Fruit fly (Drosophila melanogaster) whole organism, prepupa: ENCODE data around the gene mor.

ENCODE experiments used
- Blimp-1 ChIP-seq: fragments of 200-800 bp; sonication (Bioruptor generic); optimal IDR thresholded peaks from 3 replicates; lab custom pipeline; 2017; ENCODE audit warnings: missing biosample characterization, missing genetic modification characterization, mild to moderate bottlenecking, moderate library complexity, missing genetic modification reagents
- CG10631 ChIP-seq: fragments of 200-800 bp; sonication (Bioruptor generic); optimal IDR thresholded peaks from 2 replicates; lab custom pipeline; 2016; ENCODE audit warnings: missing biosample characterization, missing genetic modification characterization
- CG10669 ChIP-seq: fragments of 200-800 bp; sonication (Bioruptor generic); optimal IDR thresholded peaks from 3 replicates; lab custom pipeline; 2018; ENCODE audit warnings: missing biosample characterization, mild to moderate bottlenecking, missing genetic modification characterization, moderate library complexity
- CG11294 ChIP-seq: fragments of 200-800 bp; sonication (Bioruptor generic); IDR thresholded peaks from 2 replicates; pipeline ENCODE4 v1.3.6; 2022; ENCODE audit warnings: missing biosample characterization, missing genetic modification characterization
- CG11762 ChIP-seq: fragments of 200-800 bp; sonication (Bioruptor generic); optimal IDR thresholded peaks from 3 replicates; lab custom pipeline; 2016; ENCODE audit warnings: missing biosample characterization, missing genetic modification characterization; ENCODE audit not compliant: insufficient read depth
- CG11902 ChIP-seq: fragments of 200-800 bp; sonication (Bioruptor generic); optimal IDR thresholded peaks from 3 replicates; lab custom pipeline; 2016; ENCODE audit warnings: missing biosample characterization, missing genetic modification characterization
- CG1621 ChIP-seq: fragments of 200-800 bp; sonication (Bioruptor generic); optimal IDR thresholded peaks from 3 replicates; lab custom pipeline; 2018; ENCODE audit warnings: missing biosample characterization, mild to moderate bottlenecking, missing genetic modification characterization
- CG16779 ChIP-seq: fragments of 200-800 bp; sonication (Bioruptor generic); optimal IDR thresholded peaks from 3 replicates; lab custom pipeline; 2017; ENCODE audit warnings: missing biosample characterization, mild to moderate bottlenecking, missing genetic modification characterization
- CG3032 ChIP-seq: fragments of 200-800 bp; optimal IDR thresholded peaks from 2 replicates; lab custom pipeline; 2019; ENCODE audit warnings: missing biosample characterization, mild to moderate bottlenecking, missing genetic modification characterization, moderate library complexity
- CG31627 ChIP-seq: fragments of 200-800 bp; sonication (Bioruptor generic); optimal IDR thresholded peaks from 3 replicates; lab custom pipeline; 2016; ENCODE audit warnings: missing biosample characterization, missing genetic modification characterization
- CG32006 ChIP-seq: fragments of 200-800 bp; sonication (Bioruptor generic); optimal IDR thresholded peaks from 3 replicates; lab custom pipeline; 2017; ENCODE audit warnings: missing biosample characterization, mild to moderate bottlenecking, missing genetic modification characterization
- CG3919 ChIP-seq: fragments of 200-800 bp; sonication (Bioruptor generic); optimal IDR thresholded peaks from 3 replicates; lab custom pipeline; 2016; ENCODE audit warnings: missing biosample characterization, missing genetic modification characterization
- CG4318 ChIP-seq: fragments of 200-800 bp; sonication (Bioruptor generic); optimal IDR thresholded peaks from 3 replicates; lab custom pipeline; 2017; ENCODE audit warnings: missing biosample characterization, mild to moderate bottlenecking, missing genetic modification characterization
- CG6163 ChIP-seq: fragments of 200-800 bp; sonication (Bioruptor generic); IDR thresholded peaks from 3 replicates; pipeline ENCODE4 v1.3.6; 2022; ENCODE audit warnings: missing biosample characterization, missing genetic modification characterization
- CG6276 ChIP-seq: fragments of 200-800 bp; sonication (Bioruptor generic); optimal IDR thresholded peaks from 2 replicates; lab custom pipeline; 2017; ENCODE audit warnings: missing biosample characterization, mild to moderate bottlenecking, missing genetic modification characterization
- CG6792 ChIP-seq: fragments of 200-800 bp; sonication (Bioruptor generic); optimal IDR thresholded peaks from 3 replicates; lab custom pipeline; 2016; ENCODE audit warnings: missing biosample characterization, missing genetic modification characterization
- CG6808 ChIP-seq: fragments of 200-800 bp; sonication (Bioruptor generic); optimal IDR thresholded peaks from 3 replicates; lab custom pipeline; 2017; ENCODE audit warnings: missing biosample characterization, missing genetic modification characterization, mild to moderate bottlenecking, moderate library complexity, missing genetic modification reagents
- CG6854 ChIP-seq: fragments of 200-800 bp; sonication (Bioruptor generic); optimal IDR thresholded peaks from 2 replicates; lab custom pipeline; 2017; ENCODE audit warnings: missing biosample characterization, mild to moderate bottlenecking, missing genetic modification characterization
- CG7368 ChIP-seq: fragments of 200-800 bp; sonication (Bioruptor generic); optimal IDR thresholded peaks from 3 replicates; lab custom pipeline; 2016; ENCODE audit warnings: missing biosample characterization, missing genetic modification characterization
- CG8119 ChIP-seq: fragments of 200-800 bp; sonication (Bioruptor generic); IDR thresholded peaks from 3 replicates; pipeline ENCODE4 v1.3.6; 2022; ENCODE audit warnings: missing biosample characterization, missing genetic modification characterization
- CG8632 ChIP-seq: fragments of 200-800 bp; sonication (Bioruptor generic); optimal IDR thresholded peaks from 3 replicates; lab custom pipeline; 2016; ENCODE audit warnings: missing biosample characterization, missing genetic modification characterization
- Eip75B ChIP-seq: fragments of 200-800 bp; sonication (Bioruptor generic); optimal IDR thresholded peaks from 3 replicates; lab custom pipeline; 2016; ENCODE audit warnings: missing biosample characterization, missing genetic modification characterization
- Eip78C ChIP-seq: fragments of 200-800 bp; sonication (Bioruptor generic); peaks from one replicate; lab custom pipeline; 2016; ENCODE audit warnings: missing biosample characterization, missing genetic modification characterization
- Eip93F ChIP-seq: fragments of 200-800 bp; sonication (Bioruptor generic); optimal IDR thresholded peaks from 2 replicates; lab custom pipeline; 2016; ENCODE audit warnings: missing biosample characterization, mild to moderate bottlenecking, missing genetic modification characterization
- Ets96B ChIP-seq: fragments of 200-800 bp; optimal IDR thresholded peaks from 2 replicates; lab custom pipeline; 2019; ENCODE audit warnings: missing biosample characterization, mild to moderate bottlenecking, missing genetic modification characterization, moderate library complexity
- Hr38 ChIP-seq: sonication (Bioruptor generic); optimal IDR thresholded peaks from 2 replicates; lab custom pipeline; 2016; ENCODE audit warnings: missing biosample characterization, missing genetic modification characterization
- Hr39 ChIP-seq: fragments of 200-800 bp; sonication (Bioruptor generic); optimal IDR thresholded peaks from 2 replicates; lab custom pipeline; 2016; ENCODE audit warnings: missing biosample characterization, missing genetic modification characterization
- Hr4 ChIP-seq: fragments of 200-800 bp; sonication (Bioruptor generic); optimal IDR thresholded peaks from 3 replicates; lab custom pipeline; 2016; ENCODE audit warnings: missing biosample characterization, missing genetic modification characterization
- Lpt ChIP-seq: fragments of 200-800 bp; sonication (Bioruptor generic); optimal IDR thresholded peaks from 3 replicates; lab custom pipeline; 2016; ENCODE audit warnings: missing biosample characterization, missing genetic modification characterization
- Met ChIP-seq: fragments of 200-800 bp; sonication (Bioruptor generic); optimal IDR thresholded peaks from 3 replicates; lab custom pipeline; 2016; ENCODE audit warnings: missing biosample characterization, missing genetic modification characterization
- OdsH ChIP-seq: fragments of 200-800 bp; sonication (Bioruptor generic); optimal IDR thresholded peaks from 3 replicates; lab custom pipeline; 2016; ENCODE audit warnings: missing biosample characterization, missing genetic modification characterization
- Smox ChIP-seq: fragments of 200-800 bp; sonication (Bioruptor generic); optimal IDR thresholded peaks from 3 replicates; lab custom pipeline; 2016; ENCODE audit warnings: missing biosample characterization, missing genetic modification characterization
- Sox14 ChIP-seq: fragments of 200-800 bp; sonication (Bioruptor generic); optimal IDR thresholded peaks from 3 replicates; lab custom pipeline; 2016; ENCODE audit warnings: missing biosample characterization, missing genetic modification characterization
- Sox15 ChIP-seq: fragments of 200-800 bp; sonication (Bioruptor generic); optimal IDR thresholded peaks from 3 replicates; lab custom pipeline; 2016; ENCODE audit warnings: missing biosample characterization, missing genetic modification characterization
- achi ChIP-seq: fragments of 200-800 bp; sonication (Bioruptor generic); optimal IDR thresholded peaks from 3 replicates; lab custom pipeline; 2016; ENCODE audit warnings: missing biosample characterization, missing genetic modification characterization
- acj6 ChIP-seq: fragments of 200-800 bp; sonication (Bioruptor generic); optimal IDR thresholded peaks from 3 replicates; lab custom pipeline; 2016; ENCODE audit warnings: missing biosample characterization, missing genetic modification characterization
- cyc ChIP-seq: fragments of 200-800 bp; sonication (Bioruptor generic); optimal IDR thresholded peaks from 3 replicates; lab custom pipeline; 2016; ENCODE audit warnings: missing biosample characterization, missing genetic modification characterization
- dsx ChIP-seq: fragments of 200-800 bp; optimal IDR thresholded peaks from 3 replicates; lab custom pipeline; 2019; ENCODE audit warnings: missing biosample characterization, mild to moderate bottlenecking, missing genetic modification characterization, moderate library complexity; ENCODE audit not compliant: poor library complexity, severe bottlenecking
- esn ChIP-seq: fragments of 200-800 bp; sonication (Bioruptor generic); optimal IDR thresholded peaks from 2 replicates; lab custom pipeline; 2016; ENCODE audit warnings: missing biosample characterization, mild to moderate bottlenecking, missing genetic modification characterization, moderate library complexity
- fd59A ChIP-seq: fragments of 200-800 bp; sonication (Bioruptor generic); optimal IDR thresholded peaks from 2 replicates; lab custom pipeline; 2017; ENCODE audit warnings: missing biosample characterization, mild to moderate bottlenecking, missing genetic modification characterization, missing genetic modification reagents
- fd85E ChIP-seq: fragments of 200-800 bp; sonication (Bioruptor generic); optimal IDR thresholded peaks from 3 replicates; lab custom pipeline; 2016; ENCODE audit warnings: missing biosample characterization, missing genetic modification characterization
- lz ChIP-seq: fragments of 200-800 bp; sonication (Bioruptor generic); optimal IDR thresholded peaks from 3 replicates; lab custom pipeline; 2016; ENCODE audit warnings: missing biosample characterization, missing genetic modification characterization
- net ChIP-seq: fragments of 200-800 bp; sonication (Bioruptor generic); optimal IDR thresholded peaks from 3 replicates; lab custom pipeline; 2016; ENCODE audit warnings: missing biosample characterization, missing genetic modification characterization
- pdm3 ChIP-seq: fragments of 200-800 bp; sonication (Bioruptor generic); optimal IDR thresholded peaks from 3 replicates; lab custom pipeline; 2016; ENCODE audit warnings: missing biosample characterization, missing genetic modification characterization
- salr ChIP-seq, 2 experiments: fragments of 200-800 bp; sonication (Bioruptor generic); optimal IDR thresholded peaks; 3 replicates each; lab custom pipeline; 2016 to 2018; ENCODE audit warnings: missing biosample characterization in 2 of 2, missing genetic modification characterization in 2 of 2, mild to moderate bottlenecking in 1 of 2
- spab ChIP-seq: fragments of 200-800 bp; sonication (Bioruptor generic); optimal IDR thresholded peaks from 2 replicates; lab custom pipeline; 2017; ENCODE audit warnings: missing biosample characterization, mild to moderate bottlenecking, missing genetic modification characterization, missing genetic modification reagents
- topi ChIP-seq: fragments of 200-800 bp; sonication (Bioruptor generic); optimal IDR thresholded peaks from 3 replicates; lab custom pipeline; 2016; ENCODE audit warnings: missing biosample characterization, missing genetic modification characterization

The mor gene

DNA sequence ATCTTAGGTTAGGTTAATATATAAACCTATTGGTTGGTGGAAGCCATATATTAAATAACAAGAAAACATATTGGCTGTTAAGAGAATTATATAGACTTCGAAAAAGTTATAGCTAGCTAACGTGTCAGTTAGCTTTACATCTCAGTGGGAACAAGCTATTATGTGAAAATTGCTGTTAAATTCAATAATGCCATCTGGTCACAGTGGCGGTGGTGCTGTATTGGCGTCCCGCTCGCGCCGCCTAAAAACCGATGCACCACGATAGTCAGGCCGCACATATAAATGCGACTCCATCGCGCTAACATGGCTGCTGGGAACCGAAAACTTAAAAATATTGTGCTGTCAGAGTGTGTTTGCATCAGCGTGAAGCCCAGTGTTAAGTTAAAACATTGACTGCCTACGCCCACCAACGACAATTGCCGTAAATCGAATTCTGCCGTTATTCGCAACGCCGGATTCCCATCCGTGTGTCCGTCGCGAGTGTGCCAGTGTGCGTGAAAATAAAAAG is 320 bp upstream of the mor start, which contains the start of gene Hel89B (continued):
- TF ChIP-seq CG32006 (GFP tag; lab: Kevin White, UChicago) (peak; percentile 59), Eip75B (GFP tag; lab: Kevin White, UChicago) (peak; percentile 1), salr (GFP tag; optimal IDR thresholded peaks at IDR 0.05; lab: Kevin White, UChicago) (no peak), spab (GFP tag; lab: Kevin White, UChicago) (no peak), OdsH (peak; percentile 47), CG31627 (GFP tag; lab: Kevin White, UChicago) (peak; percentile 70), Hr38 (GFP tag; lab: Kevin White, UChicago) (no peak), fd85E (no peak), CG10631 (GFP tag; lab: Kevin White, UChicago) (peak; percentile 56), lz (GFP tag; lab: Kevin White, UChicago) (peak; percentile 53), cyc (GFP tag; lab: Kevin White, UChicago) (peak; percentile 61), Hr4 (GFP tag; lab: Kevin White, UChicago) (peak; percentile 72), CG1621 (tag; lab: Kevin White, UChicago) (peak; percentile 38), CG4318 (no peak), CG8119 (GFP tag; lab: Robert Waterston, UW) (no peak), CG7368 (GFP tag; lab: Kevin White, UChicago) (no peak), Smox (GFP tag; lab: Kevin White, UChicago) (peak; percentile 44), CG6163 (GFP tag; lab: Robert Waterston, UW) (no peak), CG6792 (GFP tag; lab: Kevin White, UChicago) (no peak), Ets96B (tag; lab: Kevin White, UChicago) (no peak), Sox15 (peak; percentile 49)
- TF ChIP-seq, all 60 proteins: peak for 27

DNA sequence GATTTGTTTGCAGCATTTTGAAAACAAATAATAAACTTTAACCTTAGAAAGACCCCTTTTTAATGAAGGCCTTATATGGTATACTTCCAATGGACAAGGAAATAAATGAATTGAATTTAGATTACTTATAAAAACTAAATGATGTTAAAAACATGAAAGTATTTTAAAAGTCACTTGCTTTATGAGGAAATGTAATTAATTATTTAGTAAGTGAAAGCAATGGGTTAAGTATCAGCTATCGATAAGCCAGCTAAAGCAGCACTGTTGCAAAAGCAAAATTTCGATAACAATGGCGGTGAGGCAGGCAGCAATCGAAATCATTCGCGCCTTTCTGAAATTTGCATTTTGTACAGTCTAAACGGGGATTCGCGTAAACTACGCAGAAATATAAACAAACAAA is 7.5 kb downstream of the mor start, which contains the start of the genes CG32856 and Rbf2:
Gene CG32856 (minus strand): TSS at position 183 of the 400 bp plus-strand sequence.
Gene Rbf2 (plus strand): TSS at position 278 of the 400 bp plus-strand sequence.
- TF ChIP-seq CG8119 (GFP tag; lab: Robert Waterston, UW) (peak; percentile 89), pdm3 (GFP tag; lab: Kevin White, UChicago) (peak; percentile 94), CG3032 (tag; lab: Kevin White, UChicago) (peak; percentile 77), CG31627 (GFP tag; lab: Kevin White, UChicago) (peak; percentile 95), achi (GFP tag; lab: Kevin White, UChicago) (peak; percentile 88), topi (peak; percentile 79), Met (GFP tag; lab: Kevin White, UChicago) (peak; percentile 93), Eip78C (GFP tag; lab: Kevin White, UChicago) (peak; percentile 97), fd85E (no peak), spab (GFP tag; lab: Kevin White, UChicago) (peak; percentile 61), CG11294 (no peak), OdsH (peak; percentile 93), CG3919 (no peak), CG6854 (GFP tag; lab: Kevin White, UChicago) (no peak), salr (GFP tag; optimal IDR thresholded peaks at IDR 0.05; lab: Kevin White, UChicago) (no peak), Sox15 (peak; percentile 85), Hr4 (GFP tag; lab: Kevin White, UChicago) (peak; percentile 92), acj6 (peak; percentile 93), Eip93F (no peak), CG16779 (tag; lab: Kevin White, UChicago) (peak; percentile 60), CG11902 (GFP tag; lab: Kevin White, UChicago) (peak; percentile 64), CG6808 (no peak), cyc (GFP tag; lab: Kevin White, UChicago) (peak; percentile 67), Blimp-1 (GFP tag; lab: Kevin White, UChicago) (no peak), Sox14 (GFP tag; lab: Kevin White, UChicago) (peak; percentile 93), CG10669 (no peak), Lpt (GFP tag; lab: Kevin White, UChicago) (no peak), CG1621 (tag; lab: Kevin White, UChicago) (no peak), dsx (peak; percentile 91), Smox (GFP tag; lab: Kevin White, UChicago) (peak; percentile 92), CG11762 (no peak), fd59A (GFP tag; lab: Kevin White, UChicago) (peak; percentile 74), CG6792 (GFP tag; lab: Kevin White, UChicago) (peak; percentile 84), net (GFP tag; lab: Kevin White, UChicago) (peak; percentile 87), CG6276 (GFP tag; lab: Kevin White, UChicago) (no peak), esn (GFP tag; lab: Kevin White, UChicago) (peak; percentile 94), CG7368 (GFP tag; lab: Kevin White, UChicago) (no peak), Hr39 (GFP tag; lab: Kevin White, UChicago) (peak; percentile 93), Eip75B (GFP tag; lab: Kevin White, UChicago) (peak; percentile 78), CG8632 (peak; percentile 88), lz (GFP tag; lab: Kevin White, UChicago) (peak; percentile 95)
